Fruit fly (Drosophila melanogaster) whole organism, embryonic: ENCODE measurements around the gene CG5861.

Experiments used
- Aef1 ChIP-seq: fragments of 200-800 bp; sonication (Bioruptor generic); IDR thresholded peaks from 3 replicates; pipeline ENCODE4 v1.3.6; 2022; ENCODE audit warnings: missing biosample characterization, missing genetic modification characterization
- Asciz ChIP-seq: fragments of 200-800 bp; sonication (Bioruptor generic); optimal IDR thresholded peaks from 2 replicates; lab custom pipeline; 2017; ENCODE audit warnings: missing biosample characterization, mild to moderate bottlenecking, missing genetic modification characterization, missing genetic modification reagents
- BEAF-32 ChIP-seq: fragments of 200-800 bp; sonication (Bioruptor generic); optimal IDR thresholded peaks from 3 replicates; lab custom pipeline; 2017; ENCODE audit warnings: missing biosample characterization, missing genetic modification characterization, mild to moderate bottlenecking, moderate library complexity, missing genetic modification reagents
- CG10565 ChIP-seq: fragments of 200-800 bp; sonication (Bioruptor generic); optimal IDR thresholded peaks from 3 replicates; lab custom pipeline; 2016; ENCODE audit warnings: missing biosample characterization, mild to moderate bottlenecking, missing genetic modification characterization
- CG11504 ChIP-seq: fragments of 200-800 bp; sonication (Bioruptor generic); optimal IDR thresholded peaks from 3 replicates; lab custom pipeline; 2019; ENCODE audit warnings: missing biosample characterization, mild to moderate bottlenecking, missing genetic modification characterization, moderate library complexity
- CG12942 ChIP-seq: fragments of 200-800 bp; sonication (Bioruptor generic); optimal IDR thresholded peaks from 3 replicates; lab custom pipeline; 2016; ENCODE audit warnings: missing biosample characterization, missing genetic modification characterization
- CG13775 ChIP-seq: fragments of 200-800 bp; sonication (Bioruptor generic); optimal IDR thresholded peaks from 3 replicates; lab custom pipeline; 2017; ENCODE audit warnings: missing biosample characterization, mild to moderate bottlenecking, missing genetic modification characterization
- CG14710 ChIP-seq: fragments of 200-800 bp; sonication (Bioruptor generic); optimal IDR thresholded peaks from 3 replicates; lab custom pipeline; 2019; ENCODE audit warnings: missing biosample characterization, mild to moderate bottlenecking, missing genetic modification characterization, moderate library complexity
- CG1647 ChIP-seq: fragments of 200-800 bp; sonication (Bioruptor generic); optimal IDR thresholded peaks from 3 replicates; lab custom pipeline; 2016; ENCODE audit warnings: missing biosample characterization, missing genetic modification characterization
- CG16863 ChIP-seq: fragments of 200-800 bp; sonication (Bioruptor generic); optimal IDR thresholded peaks from 3 replicates; lab custom pipeline; 2016; ENCODE audit warnings: missing biosample characterization, missing genetic modification characterization
- CG1792 ChIP-seq: fragments of 200-800 bp; sonication (Bioruptor generic); optimal IDR thresholded peaks from 2 replicates; lab custom pipeline; 2016; ENCODE audit warnings: missing biosample characterization, missing genetic modification characterization
- CG3838 ChIP-seq: fragments of 200-800 bp; sonication (Bioruptor generic); optimal IDR thresholded peaks from 3 replicates; lab custom pipeline; 2016; ENCODE audit warnings: missing biosample characterization, missing genetic modification characterization
- CG3847 ChIP-seq: fragments of 200-800 bp; sonication (Bioruptor generic); IDR thresholded peaks from 2 replicates; pipeline ENCODE4 v1.3.6; 2022; ENCODE audit warnings: missing biosample characterization, missing genetic modification characterization
- CG4282 ChIP-seq: fragments of 200-800 bp; sonication (Bioruptor generic); optimal IDR thresholded peaks from 2 replicates; lab custom pipeline; 2016; ENCODE audit warnings: missing biosample characterization, missing genetic modification characterization
- CG4328 ChIP-seq: fragments of 200-800 bp; sonication (Bioruptor generic); optimal IDR thresholded peaks from 3 replicates; lab custom pipeline; 2017; ENCODE audit warnings: missing biosample characterization, missing genetic modification reagents, missing genetic modification characterization
- CG6175 ChIP-seq: fragments of 200-800 bp; sonication (Bioruptor generic); IDR thresholded peaks from 3 replicates; pipeline ENCODE4 v1.3.6; 2022; ENCODE audit warnings: missing biosample characterization, missing genetic modification characterization
- CG8281 ChIP-seq: fragments of 200-800 bp; sonication (Bioruptor generic); optimal IDR thresholded peaks from 2 replicates; lab custom pipeline; 2018; ENCODE audit warnings: missing biosample characterization, mild to moderate bottlenecking, missing genetic modification characterization, moderate library complexity
- CG9437 ChIP-seq: fragments of 200-800 bp; sonication (Bioruptor generic); optimal IDR thresholded peaks from 2 replicates; lab custom pipeline; 2018; ENCODE audit warnings: missing biosample characterization, mild to moderate bottlenecking, missing genetic modification characterization
- CoRest ChIP-seq: fragments of 200-800 bp; sonication (Bioruptor generic); optimal IDR thresholded peaks from 3 replicates; lab custom pipeline; 2018; ENCODE audit warnings: missing biosample characterization, mild to moderate bottlenecking, missing genetic modification characterization, moderate library complexity
- D ChIP-seq, 2 experiments: fragments of 200-800 bp in 1 of 2; fragments of >200 bp in 1 of 2; sonication (Bioruptor generic) in 1 of 2; optimal IDR thresholded peaks; 2 replicates in 1 of 2; 3 replicates in 1 of 2; lab custom pipeline; 2017; ENCODE audit warnings: mild to moderate bottlenecking in 1 of 2, missing biosample characterization in 1 of 2, missing genetic modification characterization in 1 of 2, missing genetic modification reagents in 1 of 2
- GATAe ChIP-seq: fragments of 200-800 bp; sonication (Bioruptor generic); conservative IDR thresholded peaks from 2 replicates; pipeline ENCODE4 v1.3.6; 2022; ENCODE audit warnings: missing biosample characterization, missing genetic modification characterization
- H15 ChIP-seq: fragments of 200-800 bp; sonication (Bioruptor generic); IDR thresholded peaks from 3 replicates; pipeline ENCODE4 v1.3.6; 2022; ENCODE audit warnings: missing biosample characterization, missing genetic modification characterization
- Hand ChIP-seq: fragments of 200-800 bp; sonication (Bioruptor generic); optimal IDR thresholded peaks from 2 replicates; lab custom pipeline; 2017; ENCODE audit warnings: mild to moderate bottlenecking, missing biosample characterization, missing genetic modification reagents, missing genetic modification characterization
- Hmr ChIP-seq: fragments of 200-800 bp; sonication (Bioruptor generic); optimal IDR thresholded peaks from 3 replicates; lab custom pipeline; 2017; ENCODE audit warnings: mild to moderate bottlenecking, missing biosample characterization, missing genetic modification reagents, missing genetic modification characterization
- Hr39 ChIP-seq: fragments of >200 bp; optimal IDR thresholded peaks from 2 replicates; lab custom pipeline; 2017
- Lim3 ChIP-seq: fragments of 200-800 bp; sonication (Bioruptor generic); IDR thresholded peaks from 2 replicates; pipeline ENCODE4 v1.3.6; 2022; ENCODE audit warnings: missing biosample characterization, missing genetic modification characterization
- Oaz ChIP-seq: fragments of 200-800 bp; sonication (Bioruptor generic); IDR thresholded peaks from 2 replicates; pipeline ENCODE4 v1.3.6; 2022; ENCODE audit warnings: missing biosample characterization, missing genetic modification characterization
- Poxn ChIP-seq: fragments of 200-800 bp; sonication (Bioruptor generic); IDR thresholded peaks from 2 replicates; pipeline ENCODE4 v1.3.6; 2022; ENCODE audit warnings: missing biosample characterization, missing genetic modification characterization
- Sox102F ChIP-seq: fragments of 200-800 bp; sonication (Bioruptor generic); optimal IDR thresholded peaks from 2 replicates; lab custom pipeline; 2018; ENCODE audit warnings: missing biosample characterization, mild to moderate bottlenecking, missing genetic modification characterization, moderate library complexity
- Sry-β ChIP-seq: fragments of 200-800 bp; sonication (Bioruptor generic); optimal IDR thresholded peaks from 2 replicates; lab custom pipeline; 2018; ENCODE audit warnings: missing biosample characterization, mild to moderate bottlenecking, missing genetic modification characterization, moderate library complexity
- ara ChIP-seq: fragments of 200-800 bp; sonication (Bioruptor generic); IDR thresholded peaks from 2 replicates; pipeline ENCODE4 v1.3.6; 2022; ENCODE audit warnings: missing biosample characterization, missing genetic modification characterization
- bigmax ChIP-seq: fragments of 200-800 bp; sonication (Bioruptor generic); optimal IDR thresholded peaks from 2 replicates; lab custom pipeline; 2018; ENCODE audit warnings: missing biosample characterization, mild to moderate bottlenecking, missing genetic modification characterization
- bowl ChIP-seq: fragments of 200-800 bp; sonication (Bioruptor generic); IDR thresholded peaks from 2 replicates; pipeline ENCODE4 v1.3.6; 2022; ENCODE audit warnings: missing biosample characterization, missing genetic modification characterization
- cas ChIP-seq: fragments of 200-800 bp; sonication (Bioruptor generic); IDR thresholded peaks from 2 replicates; pipeline ENCODE4 v1.3.6; 2022; ENCODE audit warnings: missing biosample characterization, missing genetic modification characterization
- gce ChIP-seq: fragments of 200-800 bp; sonication (Bioruptor generic); IDR thresholded peaks from 3 replicates; pipeline ENCODE4 v1.3.6; 2022; ENCODE audit warnings: missing biosample characterization, missing genetic modification characterization
- hbn ChIP-seq: fragments of 200-800 bp; sonication (Bioruptor generic); IDR thresholded peaks from 2 replicates; pipeline ENCODE4 v1.3.6; 2022; ENCODE audit warnings: missing biosample characterization, missing genetic modification characterization; ENCODE audit not compliant: partially characterized antibody
- ken ChIP-seq: fragments of 200-800 bp; sonication (Bioruptor generic); IDR thresholded peaks from 3 replicates; pipeline ENCODE4 v1.3.6; 2022; ENCODE audit warnings: missing biosample characterization, missing genetic modification characterization
- luna ChIP-seq: fragments of 200-800 bp; sonication (Bioruptor generic); optimal IDR thresholded peaks from 2 replicates; lab custom pipeline; 2016; ENCODE audit warnings: missing biosample characterization, missing genetic modification characterization
- mld ChIP-seq: fragments of 200-800 bp; sonication (Bioruptor generic); IDR thresholded peaks from 3 replicates; pipeline ENCODE4 v1.3.6; 2022; ENCODE audit warnings: missing biosample characterization, missing genetic modification characterization; ENCODE audit not compliant: partially characterized antibody
- pho ChIP-seq: fragments of 200-800 bp; sonication (Bioruptor generic); optimal IDR thresholded peaks from 2 replicates; lab custom pipeline; 2016; ENCODE audit warnings: missing biosample characterization, missing genetic modification characterization
- ro ChIP-seq: fragments of 200-800 bp; sonication (Bioruptor generic); IDR thresholded peaks from 2 replicates; pipeline ENCODE4 v1.3.6; 2022; ENCODE audit warnings: missing biosample characterization, missing genetic modification characterization
- slp2 ChIP-seq: fragments of 200-800 bp; sonication (Bioruptor generic); optimal IDR thresholded peaks from 2 replicates; lab custom pipeline; 2016; ENCODE audit warnings: missing biosample characterization, missing genetic modification characterization
- ssp ChIP-seq: fragments of 200-800 bp; sonication (Bioruptor generic); IDR thresholded peaks from 2 replicates; pipeline ENCODE4 v1.3.6; 2022; ENCODE audit warnings: missing biosample characterization, missing genetic modification characterization
- stwl ChIP-seq: fragments of 200-800 bp; sonication (Bioruptor generic); optimal IDR thresholded peaks from 3 replicates; lab custom pipeline; 2018; ENCODE audit warnings: missing biosample characterization, mild to moderate bottlenecking, missing genetic modification characterization, moderate library complexity
- tll ChIP-seq, 2 experiments: fragments of 200-800 bp in 1 of 2; fragments of >200 bp in 1 of 2; sonication (Bioruptor generic) in 1 of 2; optimal IDR thresholded peaks; 2 replicates each; lab custom pipeline; 2017 to 2019; ENCODE audit warnings: missing biosample characterization in 2 of 2, missing genetic modification characterization in 2 of 2, mild to moderate bottlenecking in 1 of 2, moderate library complexity in 1 of 2
- toy ChIP-seq: fragments of 200-800 bp; sonication (Bioruptor generic); IDR thresholded peaks from 2 replicates; pipeline ENCODE4 v1.3.6; 2022; ENCODE audit warnings: missing biosample characterization, missing genetic modification characterization
- ttk ChIP-seq: fragments of 200-800 bp; sonication (Bioruptor generic); IDR thresholded peaks from 2 replicates; pipeline ENCODE4 v2.1.2; 2022; ENCODE audit warnings: missing biosample characterization, missing genetic modification characterization
- yki ChIP-seq: fragments of >200 bp; optimal IDR thresholded peaks from 3 replicates; lab custom pipeline; 2018
- zen ChIP-seq: fragments of 200-800 bp; sonication (Bioruptor generic); optimal IDR thresholded peaks from 3 replicates; lab custom pipeline; 2018; ENCODE audit warnings: missing biosample characterization, mild to moderate bottlenecking, missing genetic modification characterization, moderate library complexity

Gene CG5861

dm6 chr2L:16350742-16351568 is 43.9 kb upstream of the CG5861 start (continued):
- TF ChIP-seq CG10565 (peak; percentile 93), CG11504 (tag; lab: Kevin White, UChicago) (peak; percentile 98), CG4328 (GFP tag; lab: Kevin White, UChicago) (peak; percentile 98), ttk (peak; percentile 98), stwl (tag; lab: Kevin White, UChicago) (peak; percentile 27), CoRest (tag; lab: Kevin White, UChicago) (peak; percentile 99), H15 (GFP tag; lab: Robert Waterston, UW) (peak; percentile 98), BEAF-32 (GFP tag; lab: Kevin White, UChicago) (no peak), Oaz (GFP tag; lab: Robert Waterston, UW) (peak; percentile 99), Hr39 (lab: Kevin White, UChicago) (no peak), pho (peak; percentile 98), CG13775 (GFP tag; lab: Kevin White, UChicago) (peak; percentile 99), CG9437 (GFP tag; lab: Kevin White, UChicago) (peak; percentile 95), yki (lab: Kevin White, UChicago) (peak; percentile 66), Hand (peak; percentile 99), mld (GFP tag; lab: Robert Waterston, UW) (no peak), ara (GFP tag; lab: Robert Waterston, UW) (peak; percentile 99), slp2 (GFP tag; lab: Kevin White, UChicago) (peak; percentile 98), ro (peak; percentile 96), CG8281 (tag; lab: Kevin White, UChicago) (peak; percentile 95), CG14710 (tag; lab: Kevin White, UChicago) (peak; percentile 98), CG1647 (GFP tag; lab: Kevin White, UChicago) (peak; percentile 98), CG12942 (GFP tag; lab: Kevin White, UChicago) (peak; percentile 98), CG6175 (GFP tag; lab: Robert Waterston, UW) (peak; percentile 98), cas (GFP tag; lab: Robert Waterston, UW) (peak; percentile 98), gce (GFP tag; lab: Robert Waterston, UW) (peak; percentile 99), D (optimal IDR thresholded peaks at IDR 0.05; lab: Kevin White, UChicago) (no peak), D (GFP tag; optimal IDR thresholded peaks at IDR 0.05; lab: Kevin White, UChicago) (peak; percentile 99), bowl (peak; percentile 98), CG3838 (GFP tag; lab: Kevin White, UChicago) (peak; percentile 94), luna (GFP tag; lab: Kevin White, UChicago) (peak; percentile 90), ssp (GFP tag; lab: Robert Waterston, UW) (peak; percentile 93), GATAe (GFP tag; lab: Robert Waterston, UW) (peak; percentile 93), CG1792 (GFP tag; lab: Kevin White, UChicago) (peak; percentile 96), Hmr (GFP tag; lab: Kevin White, UChicago) (peak; percentile 99), Sox102F (GFP tag; lab: Kevin White, UChicago) (peak; percentile 99), tll (GFP tag; optimal IDR thresholded peaks at IDR 0.05; lab: Kevin White, UChicago) (peak in 1 of 2 experiments; percentile 66), CG3847 (GFP tag; lab: Robert Waterston, UW) (peak; percentile 99), hbn (GFP tag; lab: Robert Waterston, UW) (no peak), zen (tag; lab: Kevin White, UChicago) (peak; percentile 98), ken (peak; percentile 99), toy (GFP tag; lab: Robert Waterston, UW) (peak; percentile 97), bigmax (GFP tag; lab: Kevin White, UChicago) (peak; percentile 68), CG4282 (GFP tag; lab: Kevin White, UChicago) (peak; percentile 77), Asciz (GFP tag; lab: Kevin White, UChicago) (peak; percentile 99), Lim3 (GFP tag; lab: Robert Waterston, UW) (peak; percentile 96), Aef1 (GFP tag; lab: Robert Waterston, UW) (peak; percentile 98), Sry-β (GFP tag; lab: Kevin White, UChicago) (peak; percentile 71), CG16863 (peak; percentile 98), Poxn (peak; percentile 95)
